Worm (Caenorhabditis elegans) whole organism, young adult: ENCODE results near the gene C16A11.3.

Experiments
- B0019.2 ChIP-seq: fragments of 200-800 bp; sonication (Bioruptor generic); conservative IDR thresholded peaks from 2 replicates; pipeline ENCODE4 v1.3.6; 2022; ENCODE audit warnings: missing genetic modification reagents, missing genetic modification characterization, missing compliant biosample characterization
- B0035.1 ChIP-seq: sonication (generic microtip); optimal IDR thresholded peaks from 2 replicates; lab custom pipeline; 2016; ENCODE audit warnings: missing genetic modification characterization, mild to moderate bottlenecking, missing compliant biosample characterization, missing genotype, missing genetic modification reagents
- B0336.3 ChIP-seq: fragments of 200-800 bp; sonication (Bioruptor generic); IDR thresholded peaks from 2 replicates; pipeline ENCODE4 v1.3.6; 2022; ENCODE audit warnings: missing genetic modification characterization, missing compliant biosample characterization
- F39B2.1 ChIP-seq: fragments of 200-800 bp; sonication (Bioruptor generic); IDR thresholded peaks from 2 replicates; pipeline ENCODE4 v1.3.6; 2022; ENCODE audit warnings: missing genetic modification reagents, missing genetic modification characterization, missing compliant biosample characterization
- K12H6.12 ChIP-seq: fragments of 200-800 bp; sonication (Bioruptor generic); optimal IDR thresholded peaks from 2 replicates; lab custom pipeline; 2018; ENCODE audit warnings: mild to moderate bottlenecking, missing genetic modification characterization, missing compliant biosample characterization
- T26A5.8 ChIP-seq: sonication (generic microtip); optimal IDR thresholded peaks from 2 replicates; lab custom pipeline; 2016; ENCODE audit warnings: missing genetic modification characterization, missing compliant biosample characterization
- Y53F4B.3 ChIP-seq: fragments of 200-800 bp; sonication (Bioruptor generic); IDR thresholded peaks from 2 replicates; pipeline ENCODE4 v1.3.6; 2022; ENCODE audit warnings: missing genetic modification reagents, missing genetic modification characterization, missing compliant biosample characterization
- Y56A3A.18 ChIP-seq: fragments of 200-800 bp; sonication (Bioruptor generic); IDR thresholded peaks from 2 replicates; pipeline ENCODE4 v1.3.6; 2022; ENCODE audit warnings: missing genetic modification reagents, missing genetic modification characterization, missing compliant biosample characterization
- Y95B8A.8 ChIP-seq: fragments of 200-800 bp; sonication (Bioruptor generic); IDR thresholded peaks from 2 replicates; pipeline ENCODE4 v1.3.6; 2022; ENCODE audit warnings: missing genetic modification reagents, missing genetic modification characterization, missing compliant biosample characterization
- ZK185.1 ChIP-seq: sonication (generic microtip); optimal IDR thresholded peaks from 2 replicates; lab custom pipeline; 2016; ENCODE audit warnings: mild to moderate bottlenecking, missing genetic modification characterization, missing compliant biosample characterization; ENCODE audit not compliant: poor library complexity, severe bottlenecking
- ama-1 ChIP-seq, 3 experiments: fragments of 150-350 bp in 1 of 3; sonication (generic microtip) in 2 of 3; optimal IDR thresholded peaks; 2 replicates each; lab custom pipeline; 2014 to 2018; ENCODE audit warnings: missing biosample characterization in 2 of 3, missing genetic modification characterization in 2 of 3, missing genetic modification reagents in 2 of 3
- aptf-2 ChIP-seq: fragments of 200-800 bp; sonication (Bioruptor generic); conservative IDR thresholded peaks from 2 replicates; pipeline ENCODE4 v1.3.6; 2022; ENCODE audit warnings: missing genetic modification reagents, missing genetic modification characterization, missing compliant biosample characterization
- aptf-3 ChIP-seq: fragments of 200-800 bp; sonication (Bioruptor generic); IDR thresholded peaks from 2 replicates; pipeline ENCODE4 v1.3.6; 2022; ENCODE audit warnings: missing genetic modification characterization, missing compliant biosample characterization
- athp-1 ChIP-seq: sonication (generic microtip); optimal IDR thresholded peaks from 2 replicates; lab custom pipeline; 2017; ENCODE audit warnings: mild to moderate bottlenecking, missing genetic modification characterization, missing compliant biosample characterization
- attf-3 ChIP-seq: fragments of 200-800 bp; sonication (Bioruptor generic); conservative IDR thresholded peaks from 2 replicates; pipeline ENCODE4 v1.3.6; 2022; ENCODE audit warnings: missing genetic modification reagents, missing genetic modification characterization, missing compliant biosample characterization
- attf-5 ChIP-seq: fragments of 200-800 bp; sonication (Bioruptor generic); optimal IDR thresholded peaks from 2 replicates; lab custom pipeline; 2018; ENCODE audit warnings: mild to moderate bottlenecking, missing genetic modification characterization, missing compliant biosample characterization
- ccch-3 ChIP-seq: fragments of 200-800 bp; sonication (Bioruptor generic); optimal IDR thresholded peaks from 2 replicates; lab custom pipeline; 2018; ENCODE audit warnings: mild to moderate bottlenecking, missing genetic modification characterization, missing compliant biosample characterization
- cebp-2 ChIP-seq: fragments of 200-800 bp; sonication (Bioruptor generic); IDR thresholded peaks from 2 replicates; pipeline ENCODE4 v1.3.6; 2022; ENCODE audit warnings: missing genetic modification characterization, missing compliant biosample characterization
- ceh-91 ChIP-seq: fragments of 200-800 bp; sonication (Bioruptor generic); IDR thresholded peaks from 2 replicates; pipeline ENCODE4 v1.3.6; 2022; ENCODE audit warnings: missing genetic modification reagents, missing genetic modification characterization, missing compliant biosample characterization
- chd-7 ChIP-seq: sonication (generic microtip); optimal IDR thresholded peaks from 2 replicates; lab custom pipeline; 2016; ENCODE audit warnings: mild to moderate bottlenecking, missing genetic modification characterization, moderate library complexity, missing compliant biosample characterization
- dpff-1 ChIP-seq: sonication (generic microtip); optimal IDR thresholded peaks from 2 replicates; lab custom pipeline; 2017; ENCODE audit warnings: mild to moderate bottlenecking, missing genetic modification characterization, missing compliant biosample characterization
- dpl-1 ChIP-seq: fragments of 150-350 bp; optimal IDR thresholded peaks from 2 replicates; lab custom pipeline; 2014; ENCODE audit warnings: missing biosample characterization, missing genetic modification reagents, missing genetic modification characterization
- egrh-3 ChIP-seq: fragments of 200-800 bp; sonication (Bioruptor generic); IDR thresholded peaks from 2 replicates; pipeline ENCODE4 v1.3.6; 2022; ENCODE audit warnings: missing genetic modification reagents, missing genetic modification characterization, missing compliant biosample characterization
- him-1 ChIP-seq: sonication (generic microtip); optimal IDR thresholded peaks from 2 replicates; lab custom pipeline; 2016; ENCODE audit warnings: missing genotype, missing genetic modification reagents, missing genetic modification characterization, missing compliant biosample characterization
- hlh-26 ChIP-seq: fragments of 200-800 bp; sonication (Bioruptor generic); conservative IDR thresholded peaks from 2 replicates; pipeline ENCODE4 v1.3.6; 2022; ENCODE audit warnings: missing genetic modification reagents, missing genetic modification characterization, missing compliant biosample characterization
- hmg-20 ChIP-seq: fragments of 200-800 bp; sonication (Bioruptor generic); IDR thresholded peaks from 2 replicates; pipeline ENCODE4 v1.3.6; 2022; ENCODE audit warnings: missing genetic modification reagents, missing genetic modification characterization, missing compliant biosample characterization
- hrde-1 ChIP-seq: sonication (generic microtip); optimal IDR thresholded peaks from 2 replicates; lab custom pipeline; 2016; ENCODE audit warnings: missing genetic modification characterization, mild to moderate bottlenecking, missing compliant biosample characterization, moderate library complexity, missing genotype, missing genetic modification reagents, borderline replicate concordance
- let-526 ChIP-seq: fragments of 200-800 bp; sonication (Bioruptor generic); IDR thresholded peaks from 2 replicates; pipeline ENCODE4 v1.3.6; 2022; ENCODE audit warnings: missing genetic modification reagents, missing genetic modification characterization, missing compliant biosample characterization
- lin-26 ChIP-seq: fragments of 200-800 bp; sonication (Bioruptor generic); IDR thresholded peaks from 2 replicates; pipeline ENCODE4 v1.3.6; 2022; ENCODE audit warnings: missing genetic modification reagents, missing genetic modification characterization, missing compliant biosample characterization
- madf-6 ChIP-seq: fragments of 200-800 bp; sonication (Bioruptor generic); IDR thresholded peaks from 2 replicates; pipeline ENCODE4 v1.3.6; 2022; ENCODE audit warnings: missing genetic modification reagents, missing genetic modification characterization, missing compliant biosample characterization
- madf-8 ChIP-seq: fragments of 200-800 bp; sonication (Bioruptor generic); conservative IDR thresholded peaks from 2 replicates; pipeline ENCODE4 v1.3.6; 2022; ENCODE audit warnings: missing genetic modification reagents, missing genetic modification characterization, missing compliant biosample characterization
- mes-4 ChIP-seq: sonication (generic microtip); optimal IDR thresholded peaks from 2 replicates; lab custom pipeline; 2016; ENCODE audit warnings: missing genotype, missing genetic modification characterization, missing compliant biosample characterization
- nfyb-1 ChIP-seq: fragments of 200-800 bp; sonication (Bioruptor generic); IDR thresholded peaks from 2 replicates; pipeline ENCODE4 v1.3.6; 2022; ENCODE audit warnings: missing genetic modification reagents, missing genetic modification characterization, missing compliant biosample characterization
- nhr-120 ChIP-seq: fragments of 200-800 bp; sonication (Bioruptor generic); IDR thresholded peaks from 2 replicates; pipeline ENCODE4 v1.3.6; 2022; ENCODE audit warnings: missing genetic modification characterization, missing compliant biosample characterization
- nhr-27 ChIP-seq: fragments of 200-800 bp; sonication (Bioruptor generic); optimal IDR thresholded peaks from 2 replicates; lab custom pipeline; 2018; ENCODE audit warnings: mild to moderate bottlenecking, missing genetic modification characterization, moderate library complexity, missing compliant biosample characterization
- pha-4 ChIP-seq: fragments of 150-350 bp; sonication (generic microtip); optimal IDR thresholded peaks from 2 replicates; lab custom pipeline; 2014; ENCODE audit warnings: missing biosample characterization, missing genetic modification reagents, missing genetic modification characterization
- snpc-1.1 ChIP-seq: sonication (generic microtip); optimal IDR thresholded peaks from 2 replicates; lab custom pipeline; 2017; ENCODE audit warnings: missing genetic modification characterization, mild to moderate bottlenecking, missing compliant biosample characterization, antibody characterized with exemption, moderate library complexity, missing genotype, missing genetic modification reagents; ENCODE audit not compliant: insufficient read depth
- snpc-4 ChIP-seq, 5 experiments: fragments of 150-350 bp in 1 of 5; sonication (generic microtip) in 4 of 5; optimal IDR thresholded peaks; 2 replicates each; lab custom pipeline; 2014 to 2018; ENCODE audit warnings: missing genetic modification characterization in 5 of 5, missing biosample characterization in 3 of 5, antibody characterized with exemption in 2 of 5, mild to moderate bottlenecking in 2 of 5, missing compliant biosample characterization in 2 of 5, missing genotype in 2 of 5, moderate library complexity in 2 of 5, missing genetic modification reagents in 1 of 5
- sptf-2 ChIP-seq: fragments of 200-800 bp; sonication (Bioruptor generic); optimal IDR thresholded peaks from 2 replicates; lab custom pipeline; 2018; ENCODE audit warnings: mild to moderate bottlenecking, missing genetic modification characterization, missing compliant biosample characterization
- tbp1 ChIP-seq: fragments of 200-800 bp; sonication (Bioruptor generic); optimal IDR thresholded peaks from 2 replicates; lab custom pipeline; 2018; ENCODE audit warnings: mild to moderate bottlenecking, missing genetic modification characterization, missing compliant biosample characterization
- unc-62 ChIP-seq: fragments of 150-350 bp; optimal IDR thresholded peaks from 2 replicates; lab custom pipeline; 2014; ENCODE audit warnings: missing biosample characterization, missing genetic modification reagents, missing genetic modification characterization
- xnd-1 ChIP-seq: sonication (generic microtip); optimal IDR thresholded peaks from 2 replicates; lab custom pipeline; 2016; ENCODE audit warnings: missing genotype, missing genetic modification reagents, missing genetic modification characterization, missing compliant biosample characterization
- ztf-18 ChIP-seq: sonication (generic microtip); optimal IDR thresholded peaks from 2 replicates; lab custom pipeline; 2016; ENCODE audit warnings: missing genotype, mild to moderate bottlenecking, missing genetic modification characterization, missing compliant biosample characterization
- ztf-22 ChIP-seq: fragments of 200-800 bp; sonication (Bioruptor generic); optimal IDR thresholded peaks from 2 replicates; lab custom pipeline; 2018; ENCODE audit warnings: mild to moderate bottlenecking, missing genetic modification characterization, moderate library complexity, missing compliant biosample characterization

Gene C16A11.3

ce11 chrII:4226598-4227096, 2.7 kb upstream of the C16A11.3 start, which contains the start of gene C16A11.4 (continued):
- TF ChIP-seq hlh-26 (GFP tag; lab: Robert Waterston, UW) (no peak), F39B2.1 (GFP tag; lab: Robert Waterston, UW) (no peak), Y56A3A.18 (GFP tag; lab: Robert Waterston, UW) (no peak), madf-6 (GFP tag; lab: Robert Waterston, UW) (peak; percentile 86), hrde-1 (tag; lab: Kevin White, UChicago) (no peak), tbp1 (GFP tag; lab: Kevin White, UChicago) (no peak), pha-4 (tag; lab: Kevin White, UChicago) (no peak), nhr-120 (no peak), madf-8 (GFP tag; lab: Robert Waterston, UW) (peak; percentile 55), xnd-1 (tag; lab: Kevin White, UChicago) (peak; percentile 87), ama-1 (optimal IDR thresholded peaks at IDR 0.05; lab: Kevin White, UChicago) (no peak), ama-1 (GFP tag; optimal IDR thresholded peaks at IDR 0.05; lab: Kevin White, UChicago) (no peak), T26A5.8 (no peak), sptf-2 (GFP tag; lab: Kevin White, UChicago) (no peak), nfyb-1 (no peak)
- TF ChIP-seq, all 124 proteins: peak for 13

- TF ChIP-seq him-1 (tag; lab: Kevin White, UChicago), result no peak
- 0 out of 2 replicates have a peak, but pooled peaks have one; percentile 35 for TF ChIP-seq nfyb-1
- no peak for TF ChIP-seq unc-62 (GFP tag; lab: Kevin White, UChicago)
- TF ChIP-seq B0019.2 (GFP tag; lab: Robert Waterston, UW), result no peak
- TF ChIP-seq aptf-2, result no peak
- TF ChIP-seq hrde-1 (tag; lab: Kevin White, UChicago), result no peak
- peak; percentile 66 for TF ChIP-seq madf-6 (GFP tag; lab: Robert Waterston, UW)
- no peak for TF ChIP-seq attf-5
- TF ChIP-seq snpc-1.1 (tag; lab: Kevin White, UChicago), result no peak
- TF ChIP-seq hmg-20 (GFP tag; lab: Robert Waterston, UW), result no peak
- peak; percentile 91 for TF ChIP-seq cebp-2 (GFP tag; lab: Robert Waterston, UW)
- no peak for TF ChIP-seq let-526 (GFP tag; lab: Robert Waterston, UW)
- TF ChIP-seq nhr-27 (tag; lab: Kevin White, UChicago), result no peak
- no peak for TF ChIP-seq ztf-18 (tag; lab: Kevin White, UChicago)
- 0 out of 2 replicates have a peak, but pooled peaks have one; percentile 13 for TF ChIP-seq egrh-3 (GFP tag; lab: Robert Waterston, UW)
- TF ChIP-seq ztf-22 (GFP tag; lab: Kevin White, UChicago), result no peak
- TF ChIP-seq ZK185.1 (tag; lab: Kevin White, UChicago), result no peak
- no peak for TF ChIP-seq athp-1
- no peak for TF ChIP-seq mes-4 (tag; lab: Kevin White, UChicago)
- no peak for TF ChIP-seq hlh-26 (GFP tag; lab: Robert Waterston, UW)
- TF ChIP-seq dpl-1, result no peak
- 0 out of 2 replicates have a peak, but pooled peaks have one; percentile 25 for TF ChIP-seq aptf-3 (GFP tag; lab: Robert Waterston, UW)
- TF ChIP-seq lin-26 (GFP tag; lab: Robert Waterston, UW), result no peak
- TF ChIP-seq B0035.1 (tag; lab: Kevin White, UChicago), result no peak
- TF ChIP-seq ccch-3 (GFP tag; lab: Kevin White, UChicago), result no peak
- TF ChIP-seq attf-3 (GFP tag; lab: Robert Waterston, UW), result no peak
- TF ChIP-seq B0336.3 (GFP tag; lab: Robert Waterston, UW), result peak; percentile 77
- peak; percentile 10 for TF ChIP-seq chd-7 (tag; lab: Kevin White, UChicago)
- TF ChIP-seq Y95B8A.8 (GFP tag; lab: Robert Waterston, UW), result no peak
- TF ChIP-seq Y53F4B.3, result no peak
- no peak for TF ChIP-seq snpc-4 (GFP tag; optimal IDR thresholded peaks at IDR 0.05; lab: Kevin White, UChicago)
- no peak for TF ChIP-seq snpc-4 (tag; optimal IDR thresholded peaks at IDR 0.05; lab: Kevin White, UChicago)
- TF ChIP-seq K12H6.12, result no peak
- no peak for TF ChIP-seq dpff-1 (tag; lab: Kevin White, UChicago)
- TF ChIP-seq F39B2.1 (GFP tag; lab: Robert Waterston, UW), result 0 out of 2 replicates have a peak, but pooled peaks have one; percentile 30
- TF ChIP-seq ceh-91 (GFP tag; lab: Robert Waterston, UW), result no peak
Measured at ce11 chrII:4228112-4228770, 1.1 kb upstream of the C16A11.3 start.
